Worm (Caenorhabditis elegans): ENCODE results near the gene Y116F11B.9.

The Y116F11B.9 gene

DNA sequence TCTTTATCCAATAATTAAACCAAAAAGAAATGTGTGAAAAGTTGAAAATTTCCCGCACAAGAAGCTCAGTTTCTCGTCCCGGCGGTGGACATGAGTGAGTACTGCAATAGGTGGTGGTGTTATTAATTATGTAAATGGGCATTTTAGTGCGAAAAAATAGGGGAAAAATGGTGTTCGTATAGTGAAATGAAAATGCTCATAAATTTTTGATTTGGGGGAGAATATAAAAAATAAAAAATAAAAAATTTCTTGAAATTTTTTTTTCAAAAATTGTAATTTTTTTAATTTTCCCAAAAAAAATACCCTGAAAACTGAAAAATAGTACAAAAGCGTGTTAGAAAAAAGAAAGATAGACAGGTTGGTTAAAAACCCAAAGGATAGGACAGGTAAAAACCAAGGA lies 27.5 kb upstream of the Y116F11B.9 start, which contains the start of gene gly-4:
TSS of gene gly-4 (minus strand) at position 101 of the 400 bp plus-strand sequence.
- no peak for TF ChIP-seq tbx-8 (GFP tag; optimal IDR thresholded peaks at IDR 0.05)
- no peak for TF ChIP-seq ztf-11 (tag; optimal IDR thresholded peaks at IDR 0.05)
- no peak for TF ChIP-seq drap-1 (GFP tag; optimal IDR thresholded peaks at IDR 0.05)
- no peak for TF ChIP-seq ceh-43 (GFP tag; optimal IDR thresholded peaks at IDR 0.05)
- TF ChIP-seq pha-4 (tag; optimal IDR thresholded peaks at IDR 0.05) = no peak
- TF ChIP-seq nhr-12 (tag; optimal IDR thresholded peaks at IDR 0.05) = no peak
- TF ChIP-seq flh-1 (GFP tag; optimal IDR thresholded peaks at IDR 0.05) = no peak
- TF ChIP-seq lin-13 (tag; optimal IDR thresholded peaks at IDR 0.05) = no peak
- TF ChIP-seq ham-2 (GFP tag; optimal IDR thresholded peaks at IDR 0.05) = no peak
- no peak for TF ChIP-seq cnd-1 (tag; optimal IDR thresholded peaks at IDR 0.05)
- no peak for TF ChIP-seq sem-2 (GFP tag; optimal IDR thresholded peaks at IDR 0.05)
- no peak for TF ChIP-seq ces-1 (GFP tag; optimal IDR thresholded peaks at IDR 0.05)
- TF ChIP-seq hlh-1 (tag; optimal IDR thresholded peaks at IDR 0.05) = no peak
- TF ChIP-seq mls-2 (tag; optimal IDR thresholded peaks at IDR 0.05) = no peak
- no peak for TF ChIP-seq M03D4.4 (tag; optimal IDR thresholded peaks at IDR 0.05)
- TF ChIP-seq blmp-1 (tag; optimal IDR thresholded peaks at IDR 0.05) = no peak
- TF ChIP-seq nhr-237 (tag; optimal IDR thresholded peaks at IDR 0.05) = no peak
- TF ChIP-seq unc-62 (GFP tag; optimal IDR thresholded peaks at IDR 0.05) = no peak
- no peak for TF ChIP-seq elt-1 (tag; optimal IDR thresholded peaks at IDR 0.05; ENCODE audit: borderline replicate concordance, insufficient read depth)

DNA sequence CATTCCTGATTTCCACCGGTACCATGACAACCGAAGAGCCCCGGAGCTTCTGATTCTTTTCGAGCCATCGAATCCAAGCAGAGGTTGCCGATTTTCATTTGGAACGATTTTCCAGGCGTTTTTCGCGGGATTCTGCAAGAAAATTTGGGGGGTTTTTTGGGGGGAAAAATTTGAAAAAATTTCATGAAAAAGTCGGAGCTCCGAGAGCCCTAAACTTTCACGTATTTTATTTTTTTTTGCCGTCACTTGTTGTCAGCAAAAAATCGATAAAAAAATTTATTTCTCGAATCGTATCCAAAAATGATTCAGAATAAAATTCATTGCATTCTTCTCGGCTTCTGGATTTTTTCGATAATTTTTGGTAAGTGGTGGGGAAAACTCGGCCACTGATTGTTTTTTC lies 15.1 kb upstream of the Y116F11B.9 start, which contains the start of gene Y116F11B.13:
TSS of gene Y116F11B.13 (plus strand) at position 301 of the 400 bp plus-strand sequence.
- no peak for TF ChIP-seq mls-2 (tag; optimal IDR thresholded peaks at IDR 0.05)
- TF ChIP-seq nhr-2 (tag; optimal IDR thresholded peaks at IDR 0.05) = no peak
- no peak for TF ChIP-seq ceh-83 (GFP tag; optimal IDR thresholded peaks at IDR 0.05)
- no peak for TF ChIP-seq drap-1 (GFP tag; optimal IDR thresholded peaks at IDR 0.05)
- TF ChIP-seq ceh-43 (GFP tag; optimal IDR thresholded peaks at IDR 0.05) = no peak
- TF ChIP-seq tbx-8 (GFP tag; optimal IDR thresholded peaks at IDR 0.05) = no peak
- TF ChIP-seq ztf-11 (tag; optimal IDR thresholded peaks at IDR 0.05) = no peak
- no peak for TF ChIP-seq unc-120 (tag; optimal IDR thresholded peaks at IDR 0.05; ENCODE audit: poor library complexity, severe bottlenecking)
- no peak for TF ChIP-seq sem-2 (GFP tag; optimal IDR thresholded peaks at IDR 0.05)
- TF ChIP-seq nhr-12 (tag; optimal IDR thresholded peaks at IDR 0.05) = no peak
- TF ChIP-seq unc-39 (tag; optimal IDR thresholded peaks at IDR 0.05) = no peak
- TF ChIP-seq nhr-28 (tag; optimal IDR thresholded peaks at IDR 0.05) = no peak
- TF ChIP-seq nhr-76 (tag; optimal IDR thresholded peaks at IDR 0.05) = no peak
- no peak for TF ChIP-seq ceh-39 (tag; optimal IDR thresholded peaks at IDR 0.05)
- TF ChIP-seq nhr-237 (tag; optimal IDR thresholded peaks at IDR 0.05) = no peak
- no peak for TF ChIP-seq bed-3 (GFP tag; optimal IDR thresholded peaks at IDR 0.05)
- TF ChIP-seq ham-2 (GFP tag; optimal IDR thresholded peaks at IDR 0.05) = no peak
- no peak for TF ChIP-seq flh-1 (GFP tag; optimal IDR thresholded peaks at IDR 0.05)

DNA sequence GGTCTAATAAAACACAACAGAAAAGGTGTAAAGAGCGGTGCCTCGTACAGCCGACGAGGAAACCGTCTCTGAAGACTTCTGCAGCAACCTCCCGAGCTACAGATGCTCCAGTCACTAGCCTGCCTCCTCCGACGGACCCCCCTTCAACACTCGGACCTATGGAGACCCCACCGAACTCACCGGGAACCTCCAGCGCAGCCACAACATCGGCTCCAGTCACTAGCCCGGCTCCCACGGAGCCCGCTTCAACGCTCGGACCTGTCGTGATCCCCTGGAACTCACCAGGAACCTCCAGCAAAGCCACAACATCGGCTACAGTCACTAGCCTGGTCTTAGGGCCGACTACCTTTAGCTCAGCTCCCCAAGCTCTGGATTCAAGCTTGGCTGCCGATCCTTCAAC lies 7.6 kb downstream of the Y116F11B.9 start:
- TF ChIP-seq nhr-237 (tag; optimal IDR thresholded peaks at IDR 0.05) = no peak

DNA sequence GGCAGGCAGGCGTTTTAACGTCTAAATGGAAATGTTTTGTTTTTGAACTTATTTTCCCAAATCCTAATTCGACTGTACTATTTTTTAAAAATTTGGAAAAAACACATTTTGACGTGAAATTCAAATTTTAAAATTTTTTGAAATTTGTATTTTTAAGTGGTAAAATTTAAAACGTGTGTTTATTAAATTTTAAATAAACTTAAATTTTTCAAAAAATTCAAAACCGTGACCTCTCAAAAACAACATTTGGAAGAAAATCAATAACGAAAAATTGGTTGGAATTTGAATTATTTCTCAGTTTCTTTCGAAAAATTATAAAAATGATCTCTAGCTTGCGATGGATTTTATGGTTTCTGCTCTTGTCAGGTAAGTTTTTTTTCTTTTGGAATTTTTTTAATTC lies 10.4 kb downstream of the Y116F11B.9 start, which contains the start of gene Y116F11B.8:
TSS of gene Y116F11B.8 (plus strand) at position 301 of the 400 bp plus-strand sequence.
- no peak for TF ChIP-seq ceh-43 (GFP tag; optimal IDR thresholded peaks at IDR 0.05)
- TF ChIP-seq unc-62 (GFP tag; optimal IDR thresholded peaks at IDR 0.05) = no peak
- no peak for TF ChIP-seq unc-120 (tag; optimal IDR thresholded peaks at IDR 0.05; ENCODE audit: poor library complexity, severe bottlenecking)
- no peak for TF ChIP-seq zip-8 (tag; optimal IDR thresholded peaks at IDR 0.05)
- TF ChIP-seq ces-1 (GFP tag; optimal IDR thresholded peaks at IDR 0.05) = no peak
- no peak for TF ChIP-seq blmp-1 (tag; optimal IDR thresholded peaks at IDR 0.05)
- TF ChIP-seq cnd-1 (tag; optimal IDR thresholded peaks at IDR 0.05) = no peak
- TF ChIP-seq ham-2 (GFP tag; optimal IDR thresholded peaks at IDR 0.05) = no peak
- TF ChIP-seq pha-4 (tag; optimal IDR thresholded peaks at IDR 0.05) = no peak
- TF ChIP-seq hlh-1 (tag; optimal IDR thresholded peaks at IDR 0.05) = no peak
- no peak for TF ChIP-seq nhr-2 (tag; optimal IDR thresholded peaks at IDR 0.05)
- TF ChIP-seq elt-3 (tag; optimal IDR thresholded peaks at IDR 0.05) = no peak
- no peak for TF ChIP-seq sem-2 (GFP tag; optimal IDR thresholded peaks at IDR 0.05)
- TF ChIP-seq nhr-12 (tag; optimal IDR thresholded peaks at IDR 0.05) = no peak
- no peak for TF ChIP-seq drap-1 (GFP tag; optimal IDR thresholded peaks at IDR 0.05)
- no peak for TF ChIP-seq flh-1 (GFP tag; optimal IDR thresholded peaks at IDR 0.05)
- TF ChIP-seq ztf-11 (tag; optimal IDR thresholded peaks at IDR 0.05) = no peak
- TF ChIP-seq nhr-76 (tag; optimal IDR thresholded peaks at IDR 0.05) = no peak
- TF ChIP-seq ceh-83 (GFP tag; optimal IDR thresholded peaks at IDR 0.05) = no peak

DNA sequence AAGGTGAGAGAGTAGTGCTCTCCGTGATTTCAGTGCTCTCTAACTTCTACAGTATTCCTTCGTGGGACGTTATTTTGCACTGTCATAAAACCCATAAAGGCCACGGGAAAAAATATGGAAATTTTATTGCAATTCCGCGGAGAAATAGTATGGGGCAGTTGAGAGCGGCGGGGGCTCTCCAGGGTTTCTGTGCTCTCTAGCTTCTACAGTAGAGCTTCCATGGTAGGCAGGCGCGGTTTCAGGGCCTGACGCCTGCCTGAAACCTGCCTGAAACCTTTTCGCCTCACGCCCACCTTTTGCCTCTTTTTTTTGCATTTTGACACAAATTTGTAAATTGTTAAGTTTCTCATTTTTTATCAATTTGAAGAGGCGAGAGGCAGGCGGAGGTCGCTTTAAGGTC lies 10.8 kb downstream of the Y116F11B.9 start:
- TF ChIP-seq elt-1 (tag; optimal IDR thresholded peaks at IDR 0.05; ENCODE audit: borderline replicate concordance, insufficient read depth) (no peak), ham-2 (GFP tag; optimal IDR thresholded peaks at IDR 0.05) (no peak), unc-62 (GFP tag; optimal IDR thresholded peaks at IDR 0.05) (no peak), nhr-28 (tag; optimal IDR thresholded peaks at IDR 0.05) (no peak), nhr-2 (tag; optimal IDR thresholded peaks at IDR 0.05) (no peak), sem-2 (GFP tag; optimal IDR thresholded peaks at IDR 0.05) (no peak), flh-1 (GFP tag; optimal IDR thresholded peaks at IDR 0.05) (no peak), cnd-1 (tag; optimal IDR thresholded peaks at IDR 0.05) (no peak), ces-1 (GFP tag; optimal IDR thresholded peaks at IDR 0.05) (no peak), nhr-237 (tag; optimal IDR thresholded peaks at IDR 0.05) (no peak), nhr-12 (tag; optimal IDR thresholded peaks at IDR 0.05) (no peak), ztf-11 (tag; optimal IDR thresholded peaks at IDR 0.05) (no peak)
